Worm (Caenorhabditis elegans): ENCODE data around the gene F54E2.2.

- TF ChIP-seq zag-1 (tag; optimal IDR thresholded peaks at IDR 0.05) (no peak), ceh-9 (tag; optimal IDR thresholded peaks at IDR 0.05) (no peak), snpc-4 (tag; optimal IDR thresholded peaks at IDR 0.05) (no peak), ama-1 (optimal IDR thresholded peaks at IDR 0.05) (no peak)
These were observed 30.7 kb downstream of the F54E2.2 start, which contains the start of gene T03D3.5 for ce11 chrV:2826815-2827214.

Data from whole organism, L3 larva.